Worm (Caenorhabditis elegans): ENCODE results near the gene C05D12.4.

C05D12.4 gene

DNA sequence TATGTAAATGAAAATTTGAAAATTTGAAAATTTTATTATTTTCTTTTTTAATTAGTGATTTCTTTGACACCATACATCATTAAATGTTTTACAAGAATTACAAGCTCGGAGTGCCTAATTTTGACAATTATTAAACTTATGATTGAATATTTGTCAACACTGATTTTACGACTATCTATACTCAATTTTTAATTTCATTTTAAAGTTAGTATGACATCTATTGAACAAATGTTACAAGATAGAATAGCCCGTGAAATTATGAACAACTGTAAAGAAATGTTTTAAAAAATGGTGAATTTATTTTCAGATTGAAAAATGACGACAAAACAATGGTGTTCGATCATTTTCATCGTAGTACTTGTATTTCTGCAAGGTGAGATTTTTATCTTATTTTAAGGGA, 13.7 kb upstream of the C05D12.4 start, which contains the start of gene C05D12.2:
Gene C05D12.2 (plus strand): TSS at position 301 of the 400 bp plus-strand sequence.
- no peak for TF ChIP-seq fos-1 (tag; optimal IDR thresholded peaks at IDR 0.05)
- no peak for TF ChIP-seq nhr-23 (tag; optimal IDR thresholded peaks at IDR 0.05)
- no peak for TF ChIP-seq sea-2 (GFP tag; optimal IDR thresholded peaks at IDR 0.05)

DNA sequence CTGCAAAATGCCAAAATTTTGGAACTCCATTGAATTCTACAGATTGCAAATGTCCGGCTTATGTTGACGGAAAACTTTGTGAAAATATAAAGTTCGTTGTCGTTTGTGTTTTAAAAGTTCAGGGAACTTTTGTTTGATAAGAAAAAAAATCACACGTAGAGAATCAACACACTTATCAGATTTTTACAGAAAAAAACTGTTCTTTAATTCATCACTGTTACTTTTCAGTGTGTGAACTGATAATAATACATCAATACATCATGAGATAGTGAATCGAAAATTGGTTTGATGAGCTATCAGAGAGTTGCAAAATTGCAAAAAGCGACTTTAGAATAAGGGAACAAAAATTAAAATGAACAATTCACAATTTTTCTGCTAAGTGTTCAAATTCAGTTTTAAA, 13.2 kb upstream of the C05D12.4 start:
- TF ChIP-seq ceh-9 (tag; optimal IDR thresholded peaks at IDR 0.05) (no peak), tbx-2 (tag; optimal IDR thresholded peaks at IDR 0.05) (no peak), R02D3.7 (tag; optimal IDR thresholded peaks at IDR 0.05) (no peak), nhr-28 (tag; optimal IDR thresholded peaks at IDR 0.05) (no peak), hmg-11 (tag; optimal IDR thresholded peaks at IDR 0.05) (no peak), unc-62 (GFP tag; optimal IDR thresholded peaks at IDR 0.05) (no peak), pqm-1 (tag; optimal IDR thresholded peaks at IDR 0.05) (peak; percentile 88), jun-1 (tag; optimal IDR thresholded peaks at IDR 0.05) (peak; percentile 7), elt-2 (tag; optimal IDR thresholded peaks at IDR 0.05) (peak; percentile 80), pha-4 (tag; optimal IDR thresholded peaks at IDR 0.05) (peak; percentile 68), ZK546.5 (tag; optimal IDR thresholded peaks at IDR 0.05) (no peak), eor-1 (tag; optimal IDR thresholded peaks at IDR 0.05) (no peak)

DNA sequence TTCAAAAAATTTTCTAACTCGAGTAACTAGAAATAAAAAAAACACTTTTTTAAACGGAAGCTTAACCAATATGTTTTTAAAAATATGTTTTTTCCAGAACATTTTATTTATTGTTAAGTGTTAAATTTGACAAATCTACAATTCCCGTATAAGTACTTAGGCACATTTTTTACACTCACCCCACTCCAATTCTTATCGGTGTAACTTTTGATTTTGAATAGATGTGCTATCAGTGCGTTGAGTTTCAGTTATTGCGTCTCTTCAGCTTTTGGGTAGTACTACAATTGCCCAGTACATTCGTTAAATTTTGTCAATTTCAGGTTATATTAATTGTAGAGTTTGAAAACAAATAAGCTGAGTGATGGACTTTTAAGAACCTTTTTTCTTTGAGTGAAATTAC, 7.7 kb upstream of the C05D12.4 start:
- no peak for TF ChIP-seq nhr-28 (tag; optimal IDR thresholded peaks at IDR 0.05)
- peak; percentile 32 for TF ChIP-seq elt-2 (tag; optimal IDR thresholded peaks at IDR 0.05)
- TF ChIP-seq pqm-1 (tag; optimal IDR thresholded peaks at IDR 0.05): peak; percentile 51
- TF ChIP-seq pha-4 (tag; optimal IDR thresholded peaks at IDR 0.05): no peak

DNA sequence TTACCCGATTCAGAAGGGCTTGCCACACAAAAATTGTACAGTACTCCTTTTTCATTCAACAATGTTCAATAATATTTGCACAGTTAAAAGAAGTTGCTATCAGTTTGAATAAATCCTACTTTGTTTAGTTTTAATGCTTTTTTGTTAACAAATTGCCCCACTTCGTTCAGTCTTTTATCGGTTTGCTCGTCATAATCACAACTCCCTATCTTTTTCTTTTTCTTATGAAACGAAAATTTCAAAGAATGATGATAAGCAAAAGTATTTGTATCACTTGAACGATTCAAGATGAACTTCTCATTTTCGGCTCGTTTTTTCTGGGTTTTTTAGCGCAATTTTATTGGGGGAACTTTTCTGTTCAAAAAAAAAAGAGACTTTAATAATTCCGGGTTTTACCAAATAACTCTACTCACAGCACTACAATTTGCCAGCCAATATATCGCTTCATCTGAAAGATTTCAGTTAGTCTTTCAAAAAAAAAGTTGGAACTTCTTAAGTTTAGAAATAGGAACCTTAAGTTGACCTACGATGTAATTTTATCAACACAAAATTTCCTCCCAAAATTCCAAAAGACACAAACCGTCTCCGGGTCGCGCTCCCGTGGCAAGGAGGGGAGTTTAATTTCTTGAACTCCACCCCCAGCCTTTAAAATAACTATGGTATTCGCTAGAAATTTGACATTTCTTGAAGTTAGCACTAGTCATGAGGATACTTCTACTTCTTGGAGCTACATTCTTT, 6.9 kb upstream of the C05D12.4 start, which contains the start of gene C05D12.3:
Gene C05D12.3 (plus strand): TSS at position 688 of the 738 bp plus-strand sequence.
- TF ChIP-seq pha-4 (tag; optimal IDR thresholded peaks at IDR 0.05) (peak; percentile 24), elt-2 (tag; optimal IDR thresholded peaks at IDR 0.05) (peak; percentile 79), pqm-1 (tag; optimal IDR thresholded peaks at IDR 0.05) (peak; percentile 45), ceh-28 (tag; optimal IDR thresholded peaks at IDR 0.05) (no peak)

DNA sequence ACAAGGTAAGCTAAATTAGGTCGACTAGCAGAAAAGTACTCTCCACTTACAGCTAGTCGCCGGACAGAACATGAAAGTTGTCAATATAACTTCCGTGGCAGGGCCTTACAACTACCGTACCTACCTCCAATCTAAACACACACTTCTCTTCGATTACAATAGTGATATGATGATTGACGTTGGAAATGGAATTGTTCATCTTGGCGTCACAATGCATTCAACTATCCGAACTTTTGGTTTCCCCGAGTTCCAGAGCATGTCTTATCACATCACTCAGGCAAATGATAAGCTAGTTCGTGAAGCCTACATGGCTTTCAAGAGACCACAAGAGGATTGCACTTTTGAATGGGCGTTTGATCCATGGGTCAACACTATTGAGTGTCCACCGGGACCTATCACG, 4.4 kb upstream of the C05D12.4 start:
- TF ChIP-seq pqm-1 (tag; optimal IDR thresholded peaks at IDR 0.05): peak; percentile 1
- no peak for TF ChIP-seq ama-1 (optimal IDR thresholded peaks at IDR 0.05)
- no peak for TF ChIP-seq pha-4 (tag; optimal IDR thresholded peaks at IDR 0.05)
- TF ChIP-seq elt-1 (tag; optimal IDR thresholded peaks at IDR 0.05): no peak
- no peak for TF ChIP-seq ztf-4 (tag; optimal IDR thresholded peaks at IDR 0.05)
- TF ChIP-seq sea-2 (GFP tag; optimal IDR thresholded peaks at IDR 0.05): no peak
- TF ChIP-seq mml-1 (tag; optimal IDR thresholded peaks at IDR 0.05): no peak
- no peak for TF ChIP-seq unc-62 (GFP tag; optimal IDR thresholded peaks at IDR 0.05)
- no peak for TF ChIP-seq nhr-11 (tag; optimal IDR thresholded peaks at IDR 0.05)
- TF ChIP-seq elt-2 (tag; optimal IDR thresholded peaks at IDR 0.05): peak; percentile 56
- TF ChIP-seq ceh-28 (tag; optimal IDR thresholded peaks at IDR 0.05): no peak
- no peak for TF ChIP-seq snpc-4 (tag; optimal IDR thresholded peaks at IDR 0.05)
- no peak for TF ChIP-seq nhr-76 (tag; optimal IDR thresholded peaks at IDR 0.05)
- TF ChIP-seq egl-5 (tag; optimal IDR thresholded peaks at IDR 0.05): no peak

DNA sequence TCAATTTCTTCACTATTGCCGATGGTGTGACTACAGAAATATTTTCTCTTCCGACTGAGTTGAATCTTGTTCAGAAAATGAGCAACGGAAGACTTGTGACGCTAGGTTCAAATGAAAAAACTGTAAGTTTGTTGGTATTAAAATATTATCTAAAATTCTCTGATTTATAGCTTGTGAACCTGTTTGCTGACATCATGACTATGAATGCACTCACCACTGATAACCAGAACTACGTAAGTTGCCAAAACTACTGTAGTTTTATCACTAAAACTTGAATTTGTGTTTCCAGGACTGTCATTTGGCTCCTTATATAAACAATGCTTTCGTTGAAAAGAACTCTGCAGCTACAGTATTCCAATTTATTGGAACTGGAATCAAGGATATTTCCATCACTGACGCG, 3.1 kb upstream of the C05D12.4 start:
- TF ChIP-seq pqm-1 (tag; optimal IDR thresholded peaks at IDR 0.05): peak; percentile 33
- TF ChIP-seq ztf-4 (tag; optimal IDR thresholded peaks at IDR 0.05): no peak
- peak; percentile 53 for TF ChIP-seq elt-2 (tag; optimal IDR thresholded peaks at IDR 0.05)
- no peak for TF ChIP-seq fkh-2 (tag; optimal IDR thresholded peaks at IDR 0.05)
- TF ChIP-seq elt-1 (tag; optimal IDR thresholded peaks at IDR 0.05): no peak
- no peak for TF ChIP-seq daf-12 (tag; optimal IDR thresholded peaks at IDR 0.05)
- no peak for TF ChIP-seq nhr-23 (tag; optimal IDR thresholded peaks at IDR 0.05)
- TF ChIP-seq unc-39 (tag; optimal IDR thresholded peaks at IDR 0.05): no peak
- no peak for TF ChIP-seq unc-62 (GFP tag; optimal IDR thresholded peaks at IDR 0.05)

DNA sequence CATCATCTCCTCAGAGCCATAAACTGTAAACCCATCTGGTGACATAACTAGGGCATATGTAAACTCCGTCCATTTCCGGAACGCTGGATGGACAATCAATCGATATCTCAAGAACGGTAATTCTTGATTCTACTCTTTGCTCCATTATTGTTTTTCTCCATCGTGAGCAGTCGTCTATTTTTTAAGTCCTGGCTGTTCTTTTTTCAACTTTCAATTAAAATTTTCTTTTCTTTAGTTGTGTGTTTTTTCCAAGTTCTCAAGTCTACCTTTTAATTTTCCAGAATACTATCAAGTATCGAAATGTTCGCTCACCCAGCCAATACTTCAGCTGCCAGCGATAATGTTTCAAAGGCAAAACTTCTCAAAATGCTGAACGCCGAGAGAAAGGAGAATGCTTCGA, 2.3 kb downstream of the C05D12.4 start, which contains the start of gene C05D12.5:
Gene C05D12.5 (plus strand): TSS at position 301 of the 400 bp plus-strand sequence.
- TF ChIP-seq ztf-11 (tag; optimal IDR thresholded peaks at IDR 0.05): no peak
- no peak for TF ChIP-seq hmg-11 (tag; optimal IDR thresholded peaks at IDR 0.05)
- no peak for TF ChIP-seq egl-27 (tag; optimal IDR thresholded peaks at IDR 0.05)
- TF ChIP-seq skn-1 (tag; optimal IDR thresholded peaks at IDR 0.05): no peak
- no peak for TF ChIP-seq nhr-76 (tag; optimal IDR thresholded peaks at IDR 0.05)
- TF ChIP-seq ama-1 (optimal IDR thresholded peaks at IDR 0.05): no peak
- TF ChIP-seq fkh-2 (tag; optimal IDR thresholded peaks at IDR 0.05): no peak
- TF ChIP-seq zag-1 (tag; optimal IDR thresholded peaks at IDR 0.05): no peak
- no peak for TF ChIP-seq nhr-77 (tag; optimal IDR thresholded peaks at IDR 0.05)
- TF ChIP-seq ZK546.5 (tag; optimal IDR thresholded peaks at IDR 0.05): no peak
- TF ChIP-seq lin-15B (tag; optimal IDR thresholded peaks at IDR 0.05): no peak
- TF ChIP-seq egl-5 (tag; optimal IDR thresholded peaks at IDR 0.05): no peak
- TF ChIP-seq fos-1 (tag; optimal IDR thresholded peaks at IDR 0.05): no peak
- TF ChIP-seq ceh-28 (tag; optimal IDR thresholded peaks at IDR 0.05): no peak
- no peak for TF ChIP-seq sea-2 (GFP tag; optimal IDR thresholded peaks at IDR 0.05)
- TF ChIP-seq lsy-12 (tag; optimal IDR thresholded peaks at IDR 0.05): no peak
- no peak for TF ChIP-seq tbx-2 (tag; optimal IDR thresholded peaks at IDR 0.05)
- TF ChIP-seq ceh-16 (tag; optimal IDR thresholded peaks at IDR 0.05): no peak
- no peak for TF ChIP-seq mml-1 (tag; optimal IDR thresholded peaks at IDR 0.05)
- no peak for TF ChIP-seq nhr-237 (tag; optimal IDR thresholded peaks at IDR 0.05)
